Fruit fly (Drosophila melanogaster) whole organism: ENCODE results near the gene SdhC.

Experiments used
- CG8478 ChIP-seq: fragments of >200 bp; optimal IDR thresholded peaks from 2 replicates; lab custom pipeline; 2018; ENCODE audit warnings: inconsistent platforms
- Dll ChIP-seq: fragments of >200 bp; optimal IDR thresholded peaks from 2 replicates; lab custom pipeline; 2017
- EcR ChIP-seq, 2 experiments: fragments of >200 bp; optimal IDR thresholded peaks; 2 replicates each; lab custom pipeline; 2017; ENCODE audit warnings: missing biosample characterization in 2 of 2, missing genetic modification characterization in 2 of 2, missing genetic modification reagents in 2 of 2
- pan ChIP-seq: fragments of >200 bp; optimal IDR thresholded peaks from 2 replicates; lab custom pipeline; 2017
- psq ChIP-seq: fragments of >200 bp; optimal IDR thresholded peaks from 2 replicates; lab custom pipeline; 2017
- usp ChIP-seq: fragments of >200 bp; optimal IDR thresholded peaks from 2 replicates; lab custom pipeline; 2017; ENCODE audit warnings: missing biosample characterization, missing genetic modification characterization, mixed read lengths

SdhC gene

dm6 chr3R:11177579-11177978 is 32.1 kb downstream of the SdhC start:
- no peak for TF ChIP-seq pan (lab: Kevin White, UChicago)

dm6 chr3R:11175777-11176176 is 33.9 kb downstream of the SdhC start:
- TF ChIP-seq EcR (GFP tag; optimal IDR thresholded peaks at IDR 0.05; lab: Kevin White, UChicago) (no peak), Dll (lab: Kevin White, UChicago) (no peak), pan (lab: Kevin White, UChicago) (no peak), psq (no peak), usp (GFP tag; lab: Kevin White, UChicago) (no peak), CG8478 (no peak)

dm6 chr3R:11175308-11175707 is 34.3 kb downstream of the SdhC start, which contains the start of the genes Ugt304A1 and Ugt303A1:
Gene Ugt304A1 (minus strand): TSS chr3R:11175408.
Gene Ugt303A1 (plus strand): TSS chr3R:11175529.
- TF ChIP-seq pan (lab: Kevin White, UChicago) (no peak), EcR (GFP tag; optimal IDR thresholded peaks at IDR 0.05; lab: Kevin White, UChicago) (no peak), psq (no peak), usp (GFP tag; lab: Kevin White, UChicago) (no peak), Dll (lab: Kevin White, UChicago) (no peak), CG8478 (no peak)

- TF ChIP-seq Dll (lab: Kevin White, UChicago) = no peak
- no peak for TF ChIP-seq pan (lab: Kevin White, UChicago)
- TF ChIP-seq EcR (GFP tag; optimal IDR thresholded peaks at IDR 0.05; lab: Kevin White, UChicago) = no peak
- TF ChIP-seq psq = no peak
- no peak for TF ChIP-seq usp (GFP tag; lab: Kevin White, UChicago)
- TF ChIP-seq CG8478 = no peak
Observed at dm6 chr3R:11173169-11173506, 36.5 kb downstream of the SdhC start.

DNA sequence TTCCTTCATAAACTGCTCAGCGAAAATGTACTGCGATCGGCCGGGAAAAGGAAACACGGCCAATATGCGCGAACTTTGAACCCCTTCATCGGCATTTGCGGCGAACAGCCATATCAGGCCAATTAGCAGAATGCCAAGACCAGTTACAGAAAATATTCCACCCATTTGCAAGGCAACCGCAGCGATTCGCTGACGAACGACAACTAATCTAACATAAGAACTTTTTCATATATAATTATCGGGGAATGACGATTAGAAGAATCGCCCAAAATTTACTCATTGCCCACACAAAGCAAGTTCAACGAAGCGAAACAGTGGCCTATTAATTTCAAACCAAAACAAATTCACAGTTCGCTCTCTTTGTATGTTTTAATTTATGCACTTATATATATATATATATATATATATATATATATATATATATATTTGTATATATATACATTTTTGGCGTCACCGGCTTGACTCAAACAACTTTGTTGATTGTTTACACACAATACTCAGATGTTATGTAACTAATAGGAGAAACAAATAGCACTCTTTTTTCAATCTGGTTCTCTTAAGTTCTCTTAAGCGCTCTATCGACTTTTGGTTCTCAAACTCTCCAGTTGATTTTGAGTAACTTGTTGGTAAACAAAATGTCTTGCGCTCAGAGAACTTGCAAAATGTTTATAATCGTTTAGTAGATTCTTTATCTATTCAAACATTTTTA is 37.0 kb downstream of the SdhC start, which contains the start of gene Ugt35A1:
TSS of gene Ugt35A1 (minus strand) at position 205 of the 709 bp plus-strand sequence.
- no peak for TF ChIP-seq pan (lab: Kevin White, UChicago)
- no peak for TF ChIP-seq usp (GFP tag; lab: Kevin White, UChicago)
- TF ChIP-seq psq = no peak
- no peak for TF ChIP-seq EcR (GFP tag; optimal IDR thresholded peaks at IDR 0.05; lab: Kevin White, UChicago)
- TF ChIP-seq CG8478 = no peak
- no peak for TF ChIP-seq Dll (lab: Kevin White, UChicago)

dm6 chr3R:11170146-11170545 is 39.5 kb downstream of the SdhC start, which contains the start of gene Ugt35B1:
Gene Ugt35B1 (minus strand): TSS chr3R:11170246.
- TF ChIP-seq pan (lab: Kevin White, UChicago) (no peak), psq (no peak), usp (GFP tag; lab: Kevin White, UChicago) (no peak), Dll (lab: Kevin White, UChicago) (no peak), EcR (GFP tag; optimal IDR thresholded peaks at IDR 0.05; lab: Kevin White, UChicago) (no peak)

DNA sequence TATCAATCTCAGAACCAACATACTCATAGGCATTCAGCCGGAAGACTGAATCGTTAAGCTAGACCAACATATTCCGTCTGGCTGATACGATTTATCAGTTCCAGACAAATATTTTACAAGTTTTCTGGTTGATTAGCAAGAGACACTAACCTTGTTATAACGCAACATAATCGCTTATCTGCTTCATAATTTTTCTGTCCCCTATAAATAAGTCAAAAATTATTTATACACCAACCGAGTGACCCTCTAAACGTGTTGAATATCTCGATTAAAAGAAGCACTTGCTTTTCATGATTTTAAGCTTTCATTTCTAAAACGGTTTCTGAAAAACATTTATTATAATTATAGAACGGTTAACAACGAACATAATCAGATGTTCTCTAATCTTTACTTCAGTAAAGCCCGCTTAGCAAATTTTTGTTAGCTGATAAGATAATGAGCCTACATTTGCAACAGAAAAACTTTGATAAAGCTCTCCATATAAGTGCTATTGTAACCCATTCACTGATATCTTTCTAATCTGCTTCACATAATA is 41.7 kb downstream of the SdhC start, which contains the start of gene Ugt35E2:
TSS of gene Ugt35E2 (minus strand) at position 51 of the 535 bp plus-strand sequence.
- TF ChIP-seq pan (lab: Kevin White, UChicago) = no peak
- no peak for TF ChIP-seq psq
- no peak for TF ChIP-seq usp (GFP tag; lab: Kevin White, UChicago)
- no peak for TF ChIP-seq Dll (lab: Kevin White, UChicago)
- TF ChIP-seq CG8478 = no peak
- no peak for TF ChIP-seq EcR (GFP tag; optimal IDR thresholded peaks at IDR 0.05; lab: Kevin White, UChicago)

- no peak for TF ChIP-seq Dll (lab: Kevin White, UChicago)
- no peak for TF ChIP-seq CG8478
- TF ChIP-seq pan (lab: Kevin White, UChicago) = no peak
- TF ChIP-seq psq = no peak
- TF ChIP-seq usp (GFP tag; lab: Kevin White, UChicago) = no peak
- TF ChIP-seq EcR (GFP tag; optimal IDR thresholded peaks at IDR 0.05; lab: Kevin White, UChicago) = no peak
Observed at dm6 chr3R:11165974-11166373, 43.7 kb downstream of the SdhC start, which contains the start of gene Ugt35E1. Gene Ugt35E1 (minus strand): TSS chr3R:11166074.

DNA sequence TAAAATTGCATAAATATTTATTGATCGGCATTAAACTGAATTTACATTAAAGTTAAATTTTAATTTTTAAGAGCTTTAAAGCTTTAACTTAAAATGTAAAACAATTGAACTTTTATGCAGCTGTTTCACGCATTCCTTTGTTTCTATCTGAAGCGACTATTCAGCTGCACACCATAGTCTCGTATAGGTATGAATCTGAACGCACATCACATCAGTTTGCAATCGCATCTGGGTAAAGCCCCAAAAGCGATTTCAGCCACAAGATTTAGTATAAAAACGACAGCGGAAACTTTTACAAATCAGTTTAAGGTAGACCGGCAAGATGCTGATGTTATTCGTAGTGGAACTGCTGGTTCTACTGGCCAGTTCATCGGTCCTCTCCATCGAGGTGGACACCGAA is 48.7 kb downstream of the SdhC start, which contains the start of gene CG4757:
TSS of gene CG4757 (plus strand) at position 301 of the 400 bp plus-strand sequence.
- TF ChIP-seq psq (no peak), CG8478 (no peak), Dll (lab: Kevin White, UChicago) (no peak), pan (lab: Kevin White, UChicago) (no peak), EcR (GFP tag; optimal IDR thresholded peaks at IDR 0.05; lab: Kevin White, UChicago) (no peak), usp (GFP tag; lab: Kevin White, UChicago) (no peak)
